Worm (Caenorhabditis elegans) whole organism, L1 larva: ENCODE data around the gene T05C1.2.

Experiments used
- C16A3.4 ChIP-seq: fragments of 150-350 bp; optimal IDR thresholded peaks from 2 replicates; lab custom pipeline; 2014; ENCODE audit warnings: missing biosample characterization, missing genetic modification characterization
- F16B12.6 ChIP-seq: fragments of 150-350 bp; optimal IDR thresholded peaks from 2 replicates; lab custom pipeline; 2014; ENCODE audit warnings: missing biosample characterization, missing genetic modification characterization
- aha-1 ChIP-seq: fragments of 150-350 bp; optimal IDR thresholded peaks from 2 replicates; lab custom pipeline; 2014; ENCODE audit warnings: missing biosample characterization, missing genetic modification characterization
- aly-2 ChIP-seq: fragments of 150-350 bp; optimal IDR thresholded peaks from 2 replicates; lab custom pipeline; 2014; ENCODE audit warnings: missing biosample characterization, missing genetic modification characterization
- ama-1 ChIP-seq: fragments of 150-350 bp; optimal IDR thresholded peaks from 2 replicates; lab custom pipeline; 2014
- blmp-1 ChIP-seq: fragments of 150-350 bp; optimal IDR thresholded peaks from 2 replicates; lab custom pipeline; 2014; ENCODE audit warnings: missing biosample characterization, missing genetic modification characterization
- ceh-82 ChIP-seq, 3 experiments: fragments of 150-350 bp in 1 of 3; sonication (generic microtip) in 2 of 3; optimal IDR thresholded peaks; 2 replicates each; lab custom pipeline; 2014 to 2017; ENCODE audit warnings: missing biosample characterization in 3 of 3, missing genetic modification characterization in 3 of 3
- ceh-88 ChIP-seq: fragments of 200-800 bp; sonication (Bioruptor generic); IDR thresholded peaks from 2 replicates; pipeline ENCODE4 v1.3.6; 2022; ENCODE audit warnings: missing genetic modification characterization, missing compliant biosample characterization
- ceh-90 ChIP-seq: sonication (generic microtip); optimal IDR thresholded peaks from 2 replicates; lab custom pipeline; 2016; ENCODE audit warnings: missing genetic modification characterization, missing compliant biosample characterization
- dsc-1 ChIP-seq: sonication (generic microtip); optimal IDR thresholded peaks from 2 replicates; lab custom pipeline; 2016; ENCODE audit warnings: mild to moderate bottlenecking, missing genetic modification characterization, missing compliant biosample characterization
- efl-1 ChIP-seq, 4 experiments: fragments of 150-350 bp; optimal IDR thresholded peaks in 3 of 4; peaks in 1 of 4; 1 replicate in 1 of 4; 2 replicates in 3 of 4; lab custom pipeline; 2014; ENCODE audit warnings: missing biosample characterization in 2 of 4, missing genetic modification characterization in 2 of 4, missing genetic modification reagents in 2 of 4
- elt-2 ChIP-seq: sonication (generic microtip); optimal IDR thresholded peaks from 2 replicates; lab custom pipeline; 2016; ENCODE audit warnings: missing genetic modification characterization, mild to moderate bottlenecking, inconsistent platforms, missing compliant biosample characterization, missing genetic modification reagents
- fkh-10 ChIP-seq: sonication (generic microtip); optimal IDR thresholded peaks from 2 replicates; lab custom pipeline; 2017; ENCODE audit warnings: missing biosample characterization, missing genetic modification reagents, missing genetic modification characterization
- hpl-2 ChIP-seq: fragments of 150-350 bp; optimal IDR thresholded peaks from 2 replicates; lab custom pipeline; 2014; ENCODE audit warnings: missing biosample characterization, missing genetic modification reagents, missing genetic modification characterization
- irx-1 ChIP-seq: sonication (generic microtip); optimal IDR thresholded peaks from 2 replicates; lab custom pipeline; 2016; ENCODE audit warnings: missing genetic modification characterization, missing compliant biosample characterization
- isw-1 ChIP-seq: fragments of 200-800 bp; sonication (Bioruptor generic); IDR thresholded peaks from 2 replicates; pipeline ENCODE4 v1.3.6; 2022; ENCODE audit warnings: missing genetic modification characterization, missing compliant biosample characterization
- lin-13 ChIP-seq: fragments of 150-350 bp; optimal IDR thresholded peaks from 2 replicates; lab custom pipeline; 2014; ENCODE audit warnings: missing biosample characterization, missing genetic modification reagents, missing genetic modification characterization
- lin-14 ChIP-seq: fragments of 200-800 bp; sonication (Bioruptor generic); optimal IDR thresholded peaks from 2 replicates; lab custom pipeline; 2018; ENCODE audit warnings: mild to moderate bottlenecking, missing genetic modification characterization, moderate library complexity, missing compliant biosample characterization
- lin-35 ChIP-seq, 2 experiments: fragments of 150-350 bp; optimal IDR thresholded peaks; 2 replicates each; lab custom pipeline; 2014; ENCODE audit warnings: missing biosample characterization in 2 of 2, missing genetic modification characterization in 2 of 2, missing genetic modification reagents in 2 of 2
- lin-39 ChIP-seq: fragments of 150-350 bp; optimal IDR thresholded peaks from 2 replicates; lab custom pipeline; 2014; ENCODE audit warnings: missing biosample characterization, missing genetic modification reagents, missing genetic modification characterization
- lir-3 ChIP-seq: sonication (generic microtip); optimal IDR thresholded peaks from 2 replicates; lab custom pipeline; 2016; ENCODE audit warnings: mild to moderate bottlenecking, missing genetic modification characterization, moderate library complexity, missing compliant biosample characterization; ENCODE audit not compliant: poor library complexity
- lsy-2 ChIP-seq, 2 experiments: fragments of 150-350 bp; optimal IDR thresholded peaks; 2 replicates each; lab custom pipeline; 2014; ENCODE audit warnings: missing biosample characterization in 2 of 2, missing genetic modification characterization in 2 of 2
- mab-9 ChIP-seq: fragments of 200-800 bp; sonication (Bioruptor generic); IDR thresholded peaks from 2 replicates; pipeline ENCODE4 v1.3.6; 2022; ENCODE audit warnings: missing genetic modification reagents, missing genetic modification characterization, missing compliant biosample characterization
- mef-2 ChIP-seq: fragments of 150-350 bp; optimal IDR thresholded peaks from 2 replicates; lab custom pipeline; 2014; ENCODE audit warnings: missing biosample characterization, missing genetic modification characterization
- nhr-19 ChIP-seq: fragments of 200-800 bp; sonication (Bioruptor generic); conservative IDR thresholded peaks from 2 replicates; pipeline ENCODE4 v1.3.6; 2022; ENCODE audit warnings: missing genetic modification characterization, missing compliant biosample characterization
- nhr-20 ChIP-seq: sonication (generic microtip); optimal IDR thresholded peaks from 2 replicates; lab custom pipeline; 2016; ENCODE audit warnings: mild to moderate bottlenecking, missing genetic modification characterization, missing compliant biosample characterization
- nhr-237 ChIP-seq: fragments of 150-350 bp; optimal IDR thresholded peaks from 2 replicates; lab custom pipeline; 2014; ENCODE audit warnings: missing biosample characterization, missing genetic modification characterization
- nhr-28 ChIP-seq: fragments of 150-350 bp; optimal IDR thresholded peaks from 2 replicates; lab custom pipeline; 2014; ENCODE audit warnings: missing biosample characterization, missing genetic modification characterization
- nhr-71 ChIP-seq: sonication (generic microtip); optimal IDR thresholded peaks from 2 replicates; lab custom pipeline; 2016; ENCODE audit warnings: mild to moderate bottlenecking, missing genetic modification characterization, moderate library complexity, missing compliant biosample characterization
- nhr-76 ChIP-seq: sonication (generic microtip); optimal IDR thresholded peaks from 2 replicates; lab custom pipeline; 2017; ENCODE audit warnings: missing biosample characterization, missing genetic modification characterization
- nhr-84 ChIP-seq: sonication (generic microtip); optimal IDR thresholded peaks from 2 replicates; lab custom pipeline; 2017; ENCODE audit warnings: missing biosample characterization, missing genetic modification characterization
- nhr-85 ChIP-seq: sonication (generic microtip); peaks from one replicate; lab custom pipeline; 2016; ENCODE audit warnings: missing genetic modification characterization, inconsistent platforms, missing compliant biosample characterization
- rnt-1 ChIP-seq: sonication (generic microtip); optimal IDR thresholded peaks from 2 replicates; lab custom pipeline; 2016; ENCODE audit warnings: mild to moderate bottlenecking, missing genetic modification characterization, moderate library complexity, missing compliant biosample characterization
- skn-1 ChIP-seq: fragments of 150-350 bp; optimal IDR thresholded peaks from 2 replicates; lab custom pipeline; 2014; ENCODE audit warnings: missing biosample characterization, missing genetic modification characterization
- snu-23 ChIP-seq: sonication (generic microtip); optimal IDR thresholded peaks from 2 replicates; lab custom pipeline; 2016; ENCODE audit warnings: missing genetic modification characterization, missing compliant biosample characterization
- unc-130 ChIP-seq: fragments of 150-350 bp; optimal IDR thresholded peaks from 2 replicates; lab custom pipeline; 2017; ENCODE audit warnings: missing biosample characterization, missing genetic modification characterization, inconsistent platforms
- xbp-1 ChIP-seq: sonication (generic microtip); optimal IDR thresholded peaks from 2 replicates; lab custom pipeline; 2016; ENCODE audit warnings: missing genetic modification characterization, missing compliant biosample characterization
- zag-1 ChIP-seq: fragments of 150-350 bp; optimal IDR thresholded peaks from 2 replicates; lab custom pipeline; 2014; ENCODE audit warnings: missing biosample characterization, missing genetic modification characterization
- zip-4 ChIP-seq: fragments of 200-800 bp; sonication (Bioruptor generic); optimal IDR thresholded peaks from 2 replicates; lab custom pipeline; 2018; ENCODE audit warnings: mild to moderate bottlenecking, missing genetic modification characterization, moderate library complexity, missing compliant biosample characterization

The T05C1.2 gene

DNA sequence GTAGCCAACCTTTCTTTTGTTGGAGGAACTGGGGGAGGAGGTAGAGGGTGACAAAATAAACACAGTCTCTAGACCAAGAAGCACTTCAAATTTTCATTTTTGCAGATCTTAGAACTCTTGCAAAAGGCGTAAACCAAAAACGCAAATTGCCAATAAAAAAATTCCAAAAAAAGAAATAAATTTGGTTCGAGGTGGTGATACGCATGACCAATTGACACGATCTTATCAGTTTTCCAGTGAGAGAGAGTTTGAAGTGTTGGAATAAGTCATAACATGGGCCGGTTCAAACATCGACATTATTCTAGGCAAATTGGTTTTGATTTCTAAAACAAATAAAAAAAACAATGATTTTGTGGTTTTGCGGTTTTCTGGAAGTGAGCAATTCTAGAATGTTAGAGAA is 13.9 kb upstream of the T05C1.2 start:
- TF ChIP-seq aha-1 (tag; lab: Kevin White, UChicago) = no peak
- peak; percentile 13 for TF ChIP-seq elt-2 (tag; lab: Kevin White, UChicago)
- TF ChIP-seq fkh-10 (GFP tag; lab: Kevin White, UChicago) = no peak

DNA sequence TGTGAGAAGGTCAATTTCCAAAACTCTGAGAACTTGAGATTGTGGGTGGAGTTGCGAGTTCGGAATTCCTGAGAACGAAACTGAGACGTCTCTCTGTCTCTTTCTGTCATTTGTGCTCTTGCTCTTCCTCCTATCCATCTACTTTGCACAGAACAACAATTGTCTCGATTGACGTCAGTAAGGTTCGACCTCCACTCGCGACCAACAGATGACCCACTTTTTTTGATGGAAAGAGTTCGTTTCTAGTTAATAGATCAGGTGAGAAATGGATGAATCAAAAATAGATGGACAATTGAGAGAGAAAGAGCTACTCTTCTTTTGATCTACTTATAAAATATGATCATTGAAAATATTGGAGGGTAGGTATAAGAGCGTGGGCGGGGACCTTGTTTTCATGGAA is 12.6 kb upstream of the T05C1.2 start:
- TF ChIP-seq nhr-20 (tag; lab: Kevin White, UChicago) (peak; percentile 35), ceh-82 (tag; optimal IDR thresholded peaks at IDR 0.05; lab: Kevin White, UChicago) (no peak), nhr-71 (tag; lab: Kevin White, UChicago) (peak; percentile 78), isw-1 (no peak), aly-2 (tag; lab: Kevin White, UChicago) (no peak), lir-3 (tag; lab: Kevin White, UChicago) (no peak), blmp-1 (tag; lab: Kevin White, UChicago) (no peak), unc-130 (no peak), snu-23 (GFP tag; lab: Kevin White, UChicago) (peak; percentile 27), nhr-76 (tag; lab: Kevin White, UChicago) (no peak), nhr-84 (tag; lab: Kevin White, UChicago) (no peak), F16B12.6 (no peak), nhr-28 (no peak), lin-39 (tag; lab: Kevin White, UChicago) (peak; percentile 38), xbp-1 (tag; lab: Kevin White, UChicago) (no peak), dsc-1 (tag; lab: Kevin White, UChicago) (no peak), C16A3.4 (no peak), efl-1 (optimal IDR thresholded peaks at IDR 0.05; lab: Kevin White, UChicago) (peak in 1 of 2 experiments; percentile 13), efl-1 (GFP tag; optimal IDR thresholded peaks at IDR 0.05 in 1 of 2; lab: Kevin White, UChicago) (no peak), nhr-85 (tag; lab: Kevin White, UChicago) (no peak), ceh-88 (GFP tag; lab: Robert Waterston, UW) (no peak), lin-35 (GFP tag; optimal IDR thresholded peaks at IDR 0.05; lab: Kevin White, UChicago) (no peak), hpl-2 (GFP tag; lab: Kevin White, UChicago) (no peak), zag-1 (tag; lab: Kevin White, UChicago) (no peak), mef-2 (tag; lab: Kevin White, UChicago) (peak; percentile 52), lin-13 (GFP tag; lab: Kevin White, UChicago) (peak; percentile 5), skn-1 (tag; lab: Kevin White, UChicago) (no peak), rnt-1 (tag; lab: Kevin White, UChicago) (peak; percentile 64), lsy-2 (tag; optimal IDR thresholded peaks at IDR 0.05; lab: Kevin White, UChicago) (peak; percentile 24 to 49), nhr-237 (tag; lab: Kevin White, UChicago) (no peak), nhr-19 (GFP tag; lab: Robert Waterston, UW) (peak; percentile 29; the same call in 1 of the 2 replicates), lin-14 (GFP tag; lab: Kevin White, UChicago) (peak; percentile 81), mab-9 (GFP tag; lab: Robert Waterston, UW) (no peak)

DNA sequence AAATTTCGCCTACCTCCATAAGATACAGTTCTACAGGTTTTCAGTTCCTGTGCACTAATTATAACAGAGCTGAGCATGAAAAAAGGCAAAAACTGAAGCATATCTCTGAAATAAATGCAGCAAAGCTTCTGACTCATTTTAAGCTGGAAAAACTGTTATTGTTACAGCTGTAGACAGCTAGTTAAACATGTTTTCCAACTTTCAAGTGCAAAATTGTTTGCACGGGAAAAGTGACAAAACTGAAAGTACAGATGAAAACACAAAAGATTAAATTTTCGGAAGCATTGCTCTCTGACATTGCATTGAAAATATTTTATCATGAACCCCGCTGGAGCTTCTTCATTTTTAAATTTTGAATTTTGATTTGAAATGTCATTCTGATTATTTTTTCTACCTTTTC is 8.8 kb upstream of the T05C1.2 start, which contains the start of gene T05C1.5:
TSS of gene T05C1.5 (minus strand) at position 101 of the 400 bp plus-strand sequence.
- TF ChIP-seq zip-4 (GFP tag; lab: Kevin White, UChicago) (no peak), ama-1 (lab: Kevin White, UChicago) (no peak), F16B12.6 (no peak), irx-1 (tag; lab: Kevin White, UChicago) (no peak), zag-1 (tag; lab: Kevin White, UChicago) (no peak), ceh-90 (tag; lab: Kevin White, UChicago) (no peak)
